Worm (Caenorhabditis elegans) whole organism, late embryonic: ENCODE data around the gene sam-10.

Experiments used
- C08G9.2 ChIP-seq: sonication (generic microtip); optimal IDR thresholded peaks from 2 replicates; lab custom pipeline; 2016; ENCODE audit warnings: mild to moderate bottlenecking, missing genetic modification characterization, moderate library complexity, missing compliant biosample characterization
- C38D4.7 ChIP-seq: fragments of 200-800 bp; sonication (Bioruptor generic); optimal IDR thresholded peaks from 2 replicates; lab custom pipeline; 2018; ENCODE audit warnings: mild to moderate bottlenecking, missing genetic modification characterization, moderate library complexity, missing compliant biosample characterization
- F13H6.1 ChIP-seq: sonication (generic microtip); optimal IDR thresholded peaks from 2 replicates; lab custom pipeline; 2016; ENCODE audit warnings: missing genetic modification characterization, missing compliant biosample characterization
- K09A11.1 ChIP-seq: sonication (generic microtip); optimal IDR thresholded peaks from 2 replicates; lab custom pipeline; 2017; ENCODE audit warnings: antibody characterized with exemption, mild to moderate bottlenecking, missing genetic modification characterization, missing compliant biosample characterization; ENCODE audit not compliant: insufficient read depth
- ceh-18 ChIP-seq: sonication (generic microtip); optimal IDR thresholded peaks from 2 replicates; lab custom pipeline; 2016; ENCODE audit warnings: missing genetic modification characterization, missing compliant biosample characterization
- ceh-19 ChIP-seq: fragments of 200-800 bp; sonication (Bioruptor generic); optimal IDR thresholded peaks from 2 replicates; lab custom pipeline; 2018; ENCODE audit warnings: mild to moderate bottlenecking, missing genetic modification characterization, missing compliant biosample characterization
- ceh-22 ChIP-seq: sonication (generic microtip); optimal IDR thresholded peaks from 2 replicates; lab custom pipeline; 2017; ENCODE audit warnings: missing biosample characterization, missing genetic modification characterization
- ceh-30 ChIP-seq: fragments of 150-350 bp; optimal IDR thresholded peaks from 2 replicates; lab custom pipeline; 2014; ENCODE audit warnings: missing biosample characterization, missing genetic modification characterization
- ceh-34 ChIP-seq: sonication (generic microtip); optimal IDR thresholded peaks from 2 replicates; lab custom pipeline; 2016; ENCODE audit warnings: mild to moderate bottlenecking, missing genetic modification characterization, missing compliant biosample characterization
- ceh-45 ChIP-seq: fragments of 200-800 bp; sonication (Bioruptor generic); IDR thresholded peaks from 2 replicates; pipeline ENCODE4 v1.3.6; 2022; ENCODE audit warnings: missing genetic modification reagents, missing genetic modification characterization, missing compliant biosample characterization
- ceh-48 ChIP-seq: sonication (generic microtip); optimal IDR thresholded peaks from 2 replicates; lab custom pipeline; 2016; ENCODE audit warnings: missing genetic modification characterization, inconsistent platforms, missing compliant biosample characterization
- ceh-9 ChIP-seq: sonication (generic microtip); optimal IDR thresholded peaks from 2 replicates; lab custom pipeline; 2016; ENCODE audit warnings: mild to moderate bottlenecking, missing genetic modification characterization, inconsistent platforms, missing compliant biosample characterization
- dmd-4 ChIP-seq: sonication (generic microtip); optimal IDR thresholded peaks from 2 replicates; lab custom pipeline; 2016; ENCODE audit warnings: borderline replicate concordance, missing genetic modification characterization, missing compliant biosample characterization
- dve-1 ChIP-seq: sonication (generic microtip); optimal IDR thresholded peaks from 2 replicates; lab custom pipeline; 2017; ENCODE audit warnings: antibody characterized with exemption, mild to moderate bottlenecking, missing genetic modification characterization, missing compliant biosample characterization
- elt-2 ChIP-seq: sonication (generic microtip); optimal IDR thresholded peaks from 2 replicates; lab custom pipeline; 2016; ENCODE audit warnings: missing genetic modification reagents, missing genetic modification characterization, missing compliant biosample characterization
- elt-4 ChIP-seq: sonication (generic microtip); optimal IDR thresholded peaks from 2 replicates; lab custom pipeline; 2016; ENCODE audit warnings: missing genetic modification characterization, missing compliant biosample characterization
- ets-4 ChIP-seq: sonication (generic microtip); optimal IDR thresholded peaks from 2 replicates; lab custom pipeline; 2016; ENCODE audit warnings: missing genetic modification characterization, missing compliant biosample characterization
- eyg-1 ChIP-seq: sonication (generic microtip); optimal IDR thresholded peaks from 2 replicates; lab custom pipeline; 2016; ENCODE audit warnings: missing genotype, missing genetic modification characterization, missing compliant biosample characterization
- fax-1 ChIP-seq: sonication (generic microtip); optimal IDR thresholded peaks from 2 replicates; lab custom pipeline; 2016; ENCODE audit warnings: missing genotype, missing genetic modification characterization, missing compliant biosample characterization
- hlh-13 ChIP-seq: fragments of 200-800 bp; sonication (Bioruptor generic); optimal IDR thresholded peaks from 2 replicates; lab custom pipeline; 2018; ENCODE audit warnings: mild to moderate bottlenecking, missing genetic modification characterization, missing compliant biosample characterization
- hlh-15 ChIP-seq: sonication (generic microtip); optimal IDR thresholded peaks from 2 replicates; lab custom pipeline; 2016; ENCODE audit warnings: missing genetic modification characterization, missing compliant biosample characterization
- hlh-6 ChIP-seq: sonication (generic microtip); optimal IDR thresholded peaks from 2 replicates; lab custom pipeline; 2016; ENCODE audit warnings: missing genotype, missing genetic modification characterization, missing compliant biosample characterization
- hlh-8 ChIP-seq: sonication (generic microtip); optimal IDR thresholded peaks from 2 replicates; lab custom pipeline; 2016; ENCODE audit warnings: missing genotype, missing genetic modification characterization, missing compliant biosample characterization
- lim-6 ChIP-seq: sonication (generic microtip); optimal IDR thresholded peaks from 2 replicates; lab custom pipeline; 2016; ENCODE audit warnings: missing genetic modification characterization, missing compliant biosample characterization
- lin-11 ChIP-seq: fragments of 200-800 bp; sonication (Bioruptor generic); optimal IDR thresholded peaks from 2 replicates; lab custom pipeline; 2018; ENCODE audit warnings: mild to moderate bottlenecking, missing genetic modification characterization, missing compliant biosample characterization
- mec-3 ChIP-seq: sonication (generic microtip); optimal IDR thresholded peaks from 2 replicates; lab custom pipeline; 2016; ENCODE audit warnings: borderline replicate concordance, missing genetic modification characterization, missing compliant biosample characterization
- nfya-1 ChIP-seq: sonication (generic microtip); optimal IDR thresholded peaks from 2 replicates; lab custom pipeline; 2017; ENCODE audit warnings: missing genetic modification characterization, mild to moderate bottlenecking, missing compliant biosample characterization, antibody characterized with exemption, moderate library complexity
- nhr-11 ChIP-seq: fragments of 150-350 bp; optimal IDR thresholded peaks from 2 replicates; lab custom pipeline; 2014; ENCODE audit warnings: missing biosample characterization, missing genetic modification characterization
- npax-4 ChIP-seq: sonication (generic microtip); optimal IDR thresholded peaks from 2 replicates; lab custom pipeline; 2016; ENCODE audit warnings: missing genetic modification characterization, missing compliant biosample characterization
- odd-2 ChIP-seq: sonication (generic microtip); optimal IDR thresholded peaks from 2 replicates; lab custom pipeline; 2017; ENCODE audit warnings: antibody characterized with exemption, mild to moderate bottlenecking, missing genetic modification characterization, missing compliant biosample characterization
- pag-3 ChIP-seq: sonication (generic microtip); optimal IDR thresholded peaks from 2 replicates; lab custom pipeline; 2016; ENCODE audit warnings: missing compliant biosample characterization, missing genetic modification characterization, borderline replicate concordance
- pat-9 ChIP-seq: fragments of 200-800 bp; sonication (Bioruptor generic); optimal IDR thresholded peaks from 2 replicates; lab custom pipeline; 2018; ENCODE audit warnings: mild to moderate bottlenecking, missing genetic modification characterization, moderate library complexity, missing compliant biosample characterization
- pax-1 ChIP-seq: fragments of 150-350 bp; optimal IDR thresholded peaks from 2 replicates; lab custom pipeline; 2014; ENCODE audit warnings: missing biosample characterization, missing genetic modification characterization
- pha-2 ChIP-seq: sonication (generic microtip); optimal IDR thresholded peaks from 2 replicates; lab custom pipeline; 2017; ENCODE audit warnings: mild to moderate bottlenecking, missing genetic modification characterization, missing compliant biosample characterization
- pqm-1 ChIP-seq: sonication (generic microtip); optimal IDR thresholded peaks from 2 replicates; lab custom pipeline; 2016; ENCODE audit warnings: missing genetic modification characterization, missing compliant biosample characterization
- pros-1 ChIP-seq: fragments of 150-350 bp; optimal IDR thresholded peaks from 2 replicates; lab custom pipeline; 2014; ENCODE audit warnings: missing biosample characterization, missing genetic modification reagents, missing genetic modification characterization
- ref-2 ChIP-seq: sonication (generic microtip); optimal IDR thresholded peaks from 2 replicates; lab custom pipeline; 2016; ENCODE audit warnings: missing genetic modification characterization, missing compliant biosample characterization
- sox-2 ChIP-seq: fragments of 200-800 bp; sonication (Bioruptor generic); IDR thresholded peaks from 2 replicates; pipeline ENCODE4 v1.3.6; 2022; ENCODE audit warnings: missing genetic modification reagents, missing genetic modification characterization, missing compliant biosample characterization
- tbx-7 ChIP-seq: sonication (generic microtip); optimal IDR thresholded peaks from 2 replicates; lab custom pipeline; 2016; ENCODE audit warnings: missing genotype, missing genetic modification characterization, missing compliant biosample characterization
- unc-42 ChIP-seq: sonication (generic microtip); optimal IDR thresholded peaks from 2 replicates; lab custom pipeline; 2016; ENCODE audit warnings: missing genotype, missing genetic modification characterization, missing compliant biosample characterization
- zip-5 ChIP-seq: sonication (generic microtip); optimal IDR thresholded peaks from 2 replicates; lab custom pipeline; 2016; ENCODE audit warnings: missing genetic modification characterization, missing compliant biosample characterization

The sam-10 gene

DNA sequence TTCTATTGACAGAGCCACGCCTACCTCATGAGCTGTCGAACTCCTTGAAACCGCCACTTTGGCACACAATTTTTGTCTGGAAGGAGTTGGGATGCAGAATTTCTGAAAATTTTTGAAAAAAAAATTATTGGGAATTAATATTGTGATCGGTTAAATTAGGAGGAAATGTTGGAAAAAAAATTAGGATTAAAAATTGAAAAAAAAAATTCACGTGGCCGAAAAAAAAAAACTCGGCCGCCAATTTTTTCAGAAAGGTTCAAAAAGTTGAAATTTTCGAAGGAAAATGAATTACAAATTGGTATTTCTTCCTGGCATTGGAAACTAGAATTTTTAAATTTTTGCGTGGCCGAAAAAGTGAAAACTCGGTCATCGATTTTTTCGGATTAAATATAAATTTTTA, 25.8 kb upstream of the sam-10 start, which contains the start of gene dmsr-3:
Gene dmsr-3 (minus strand): TSS at position 101 of the 400 bp plus-strand sequence.
- TF ChIP-seq ceh-34 (tag; lab: Kevin White, UChicago) (no peak), pat-9 (tag; lab: Kevin White, UChicago) (no peak), unc-42 (tag; lab: Kevin White, UChicago) (no peak), pros-1 (tag; lab: Kevin White, UChicago) (no peak), eyg-1 (tag; lab: Kevin White, UChicago) (no peak), hlh-8 (tag; lab: Kevin White, UChicago) (no peak), sox-2 (GFP tag; lab: Robert Waterston, UW) (no peak), C08G9.2 (tag; lab: Kevin White, UChicago) (no peak)

ce11 chrII:13341320-13341719, 11.0 kb upstream of the sam-10 start:
- TF ChIP-seq elt-2: no peak
- peak; percentile 82 for TF ChIP-seq dve-1 (tag; lab: Kevin White, UChicago)

ce11 chrII:13339984-13340383, 9.7 kb upstream of the sam-10 start:
- TF ChIP-seq sox-2 (GFP tag; lab: Robert Waterston, UW) (no peak), ceh-18 (no peak), ceh-34 (tag; lab: Kevin White, UChicago) (no peak), lin-11 (tag; lab: Kevin White, UChicago) (no peak), dmd-4 (no peak), lim-6 (no peak), elt-2 (no peak), eyg-1 (tag; lab: Kevin White, UChicago) (no peak)

ce11 chrII:13337959-13338358, 7.6 kb upstream of the sam-10 start, which contains the start of gene mrpl-20:
TSS of gene mrpl-20 (plus strand) at chrII:13338281.
- TF ChIP-seq pqm-1 (tag; lab: Kevin White, UChicago): no peak

DNA sequence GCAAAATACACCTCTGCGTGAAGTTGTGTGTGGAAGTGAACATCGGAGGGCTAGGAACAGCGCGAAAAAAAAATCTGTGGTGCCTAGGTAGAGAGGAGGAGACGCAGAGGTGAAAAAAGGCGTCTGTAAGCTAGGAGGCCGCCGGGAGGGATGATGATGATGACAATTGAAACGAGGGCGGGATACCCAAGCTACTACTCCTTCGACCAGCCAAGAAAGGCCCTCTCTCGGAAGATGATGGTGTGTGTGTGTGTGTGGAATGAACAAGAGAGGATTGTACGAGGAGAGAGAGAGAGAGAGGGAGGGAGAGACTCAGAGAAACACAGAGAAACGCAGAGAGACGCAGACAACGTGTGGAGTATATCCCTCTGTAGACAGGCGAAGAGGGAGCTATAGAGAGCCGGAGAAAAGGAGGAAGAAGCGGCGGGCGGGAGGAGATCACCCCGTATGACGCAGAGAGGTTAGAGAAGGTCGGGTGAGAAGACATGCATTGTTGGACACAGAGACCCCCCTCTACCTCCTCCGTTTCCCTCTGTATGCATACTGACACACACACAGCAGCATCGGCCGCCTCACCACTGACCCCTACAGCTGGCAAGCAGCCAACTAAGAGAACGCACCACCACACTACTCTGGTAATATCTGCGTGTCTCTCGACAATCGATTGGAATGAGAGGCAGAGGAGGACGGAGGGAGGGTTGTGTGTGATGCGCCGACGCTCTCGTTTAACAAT, 4.8 kb upstream of the sam-10 start:
- TF ChIP-seq ceh-45 (GFP tag; lab: Robert Waterston, UW) (no peak), nfya-1 (peak; percentile 72), ceh-34 (tag; lab: Kevin White, UChicago) (peak; percentile 94), ceh-30 (peak; percentile 55), ceh-9 (tag; lab: Kevin White, UChicago) (no peak), eyg-1 (tag; lab: Kevin White, UChicago) (peak; percentile 49), hlh-13 (no peak), pag-3 (tag; lab: Kevin White, UChicago) (no peak), unc-42 (tag; lab: Kevin White, UChicago) (peak; percentile 70), fax-1 (tag; lab: Kevin White, UChicago) (no peak), K09A11.1 (tag; lab: Kevin White, UChicago) (peak; percentile 50), C38D4.7 (GFP tag; lab: Kevin White, UChicago) (no peak), elt-2 (no peak), elt-4 (tag; lab: Kevin White, UChicago) (no peak), hlh-15 (tag; lab: Kevin White, UChicago) (no peak), ceh-19 (GFP tag; lab: Kevin White, UChicago) (peak; percentile 63), npax-4 (tag; lab: Kevin White, UChicago) (no peak), C08G9.2 (tag; lab: Kevin White, UChicago) (no peak), F13H6.1 (tag; lab: Kevin White, UChicago) (peak; percentile 73), ets-4 (tag; lab: Kevin White, UChicago) (peak; percentile 15), lim-6 (no peak), pax-1 (tag; lab: Kevin White, UChicago) (no peak), hlh-6 (tag; lab: Kevin White, UChicago) (no peak), ref-2 (tag; lab: Kevin White, UChicago) (peak; percentile 93), odd-2 (tag; lab: Kevin White, UChicago) (no peak), ceh-48 (tag; lab: Kevin White, UChicago) (peak; percentile 85), nhr-11 (tag; lab: Kevin White, UChicago) (no peak), tbx-7 (tag; lab: Kevin White, UChicago) (peak; percentile 43), ceh-22 (tag; lab: Kevin White, UChicago) (peak; percentile 26), pat-9 (tag; lab: Kevin White, UChicago) (peak; percentile 51), dve-1 (tag; lab: Kevin White, UChicago) (peak; percentile 90), zip-5 (tag; lab: Kevin White, UChicago) (no peak), mec-3 (tag; lab: Kevin White, UChicago) (no peak), pha-2 (tag; lab: Kevin White, UChicago) (peak; percentile 58)
